Fruit fly (Drosophila melanogaster) whole organism, embryonic: ENCODE results near the gene MED25.

Source experiments
- CG10274 ChIP-seq: fragments of 200-800 bp; sonication (Bioruptor generic); optimal IDR thresholded peaks from 3 replicates; lab custom pipeline; 2017; ENCODE audit warnings: missing biosample characterization, mild to moderate bottlenecking, missing genetic modification characterization
- CG11560 ChIP-seq: fragments of 200-800 bp; sonication (Bioruptor generic); IDR thresholded peaks from 3 replicates; pipeline ENCODE4 v1.3.6; 2022; ENCODE audit warnings: missing biosample characterization, missing genetic modification characterization
- CG12769 ChIP-seq: fragments of 200-800 bp; sonication (Bioruptor generic); optimal IDR thresholded peaks from 2 replicates; lab custom pipeline; 2019; ENCODE audit warnings: missing biosample characterization, mild to moderate bottlenecking, missing genetic modification characterization, moderate library complexity
- CG13123 ChIP-seq: fragments of 200-800 bp; sonication (Bioruptor generic); optimal IDR thresholded peaks from 2 replicates; lab custom pipeline; 2016; ENCODE audit warnings: missing biosample characterization, missing genetic modification characterization
- CG13894 ChIP-seq: fragments of 200-800 bp; sonication (Bioruptor generic); optimal IDR thresholded peaks from 3 replicates; lab custom pipeline; 2018; ENCODE audit warnings: missing biosample characterization, mild to moderate bottlenecking, missing genetic modification characterization, moderate library complexity
- CG15514 ChIP-seq: fragments of 200-800 bp; sonication (Bioruptor generic); optimal IDR thresholded peaks from 3 replicates; lab custom pipeline; 2017; ENCODE audit warnings: missing biosample characterization, missing genetic modification characterization, mild to moderate bottlenecking, moderate library complexity, missing genetic modification reagents
- CG17328 ChIP-seq: fragments of 200-800 bp; sonication (Bioruptor generic); IDR thresholded peaks from 2 replicates; pipeline ENCODE4 v1.3.6; 2022; ENCODE audit warnings: missing biosample characterization, missing genetic modification characterization
- CG3065 ChIP-seq: fragments of 200-800 bp; sonication (Bioruptor generic); optimal IDR thresholded peaks from 2 replicates; lab custom pipeline; 2016; ENCODE audit warnings: missing biosample characterization, missing genetic modification characterization
- CG3163 ChIP-seq: fragments of 200-800 bp; sonication (Bioruptor generic); optimal IDR thresholded peaks from 3 replicates; lab custom pipeline; 2016; ENCODE audit warnings: missing biosample characterization, missing genetic modification characterization
- CG34422 ChIP-seq: fragments of 200-800 bp; sonication (Bioruptor generic); IDR thresholded peaks from 3 replicates; pipeline ENCODE4 v1.3.6; 2022; ENCODE audit warnings: missing biosample characterization, missing genetic modification characterization
- CG43689 ChIP-seq: fragments of 200-800 bp; sonication (Bioruptor generic); IDR thresholded peaks from 2 replicates; pipeline ENCODE4 v1.3.6; 2022; ENCODE audit warnings: missing biosample characterization, missing genetic modification characterization
- CG4424 ChIP-seq: fragments of 200-800 bp; sonication (Bioruptor generic); optimal IDR thresholded peaks from 3 replicates; lab custom pipeline; 2016; ENCODE audit warnings: missing biosample characterization, missing genetic modification characterization
- CG4617 ChIP-seq: fragments of 200-800 bp; sonication (Bioruptor generic); optimal IDR thresholded peaks from 3 replicates; lab custom pipeline; 2016; ENCODE audit warnings: missing biosample characterization, missing genetic modification characterization, borderline replicate concordance
- CG5245 ChIP-seq: fragments of 200-800 bp; sonication (Bioruptor generic); optimal IDR thresholded peaks from 3 replicates; lab custom pipeline; 2016; ENCODE audit warnings: missing biosample characterization, missing genetic modification characterization
- CG7357 ChIP-seq: fragments of 200-800 bp; sonication (Bioruptor generic); IDR thresholded peaks from 3 replicates; pipeline ENCODE4 v1.3.6; 2022; ENCODE audit warnings: missing biosample characterization, missing genetic modification characterization
- CG7786 ChIP-seq: fragments of 200-800 bp; sonication (Bioruptor generic); optimal IDR thresholded peaks from 2 replicates; lab custom pipeline; 2016; ENCODE audit warnings: missing biosample characterization, missing genetic modification characterization
- CG9727 ChIP-seq: fragments of 200-800 bp; sonication (Bioruptor generic); optimal IDR thresholded peaks from 3 replicates; lab custom pipeline; 2017; ENCODE audit warnings: missing biosample characterization, mild to moderate bottlenecking, missing genetic modification characterization
- CTCF ChIP-seq: fragments of 200-800 bp; sonication (Bioruptor generic); optimal IDR thresholded peaks from 2 replicates; lab custom pipeline; 2017; ENCODE audit warnings: missing biosample characterization, mild to moderate bottlenecking, missing genetic modification characterization, moderate library complexity
- CkIIα-i1 ChIP-seq: fragments of 200-800 bp; sonication (Bioruptor generic); IDR thresholded peaks from 2 replicates; pipeline ENCODE4 v1.3.6; 2022; ENCODE audit warnings: missing biosample characterization, missing genetic modification characterization
- Dll ChIP-seq: fragments of 200-800 bp; sonication (Bioruptor generic); IDR thresholded peaks from 4 replicates; pipeline ENCODE4 v1.3.6; 2022; ENCODE audit warnings: missing biosample characterization, missing genetic modification characterization; ENCODE audit not compliant: partially characterized antibody
- Ets65A ChIP-seq: fragments of 200-800 bp; sonication (Bioruptor generic); peaks from one replicate; lab custom pipeline; 2016; ENCODE audit warnings: missing biosample characterization, missing genetic modification characterization
- Fer3 ChIP-seq: fragments of 200-800 bp; sonication (Bioruptor generic); optimal IDR thresholded peaks from 2 replicates; lab custom pipeline; 2018; ENCODE audit warnings: missing biosample characterization, mild to moderate bottlenecking, missing genetic modification characterization, moderate library complexity
- HLH3B ChIP-seq: fragments of 200-800 bp; sonication (Bioruptor generic); IDR thresholded peaks from 2 replicates; pipeline ENCODE4 v1.3.6; 2022; ENCODE audit warnings: missing biosample characterization, missing genetic modification characterization
- HLH4C ChIP-seq: fragments of 200-800 bp; sonication (Bioruptor generic); IDR thresholded peaks from 3 replicates; pipeline ENCODE4 v1.3.6; 2022; ENCODE audit warnings: missing biosample characterization, missing genetic modification characterization; ENCODE audit not compliant: partially characterized antibody
- MESR4 ChIP-seq: fragments of 200-800 bp; sonication (Bioruptor generic); optimal IDR thresholded peaks from 2 replicates; lab custom pipeline; 2018; ENCODE audit warnings: missing biosample characterization, mild to moderate bottlenecking, missing genetic modification characterization, moderate library complexity
- Meics ChIP-seq: fragments of 200-800 bp; sonication (Bioruptor generic); optimal IDR thresholded peaks from 2 replicates; lab custom pipeline; 2017; ENCODE audit warnings: missing biosample characterization, mild to moderate bottlenecking, missing genetic modification characterization
- Mes4 ChIP-seq: fragments of 200-800 bp; sonication (Bioruptor generic); optimal IDR thresholded peaks from 2 replicates; lab custom pipeline; 2016; ENCODE audit warnings: missing biosample characterization, missing genetic modification characterization
- NC2β ChIP-seq: fragments of 200-800 bp; sonication (Bioruptor generic); optimal IDR thresholded peaks from 2 replicates; lab custom pipeline; 2016; ENCODE audit warnings: missing biosample characterization, missing genetic modification characterization
- NFAT ChIP-seq: fragments of 200-800 bp; sonication (Bioruptor generic); IDR thresholded peaks from 2 replicates; pipeline ENCODE4 v1.3.6; 2022; ENCODE audit warnings: missing biosample characterization, missing genetic modification characterization
- Optix ChIP-seq: fragments of 200-800 bp; sonication (Bioruptor generic); IDR thresholded peaks from 3 replicates; pipeline ENCODE4 v1.3.6; 2022; ENCODE audit warnings: missing biosample characterization, missing genetic modification characterization
- Trl ChIP-seq, 3 experiments: fragments of >200 bp in 2 of 3; fragments of 200-800 bp in 1 of 3; sonication (Bioruptor generic) in 1 of 3; optimal IDR thresholded peaks; 2 replicates in 1 of 3; 3 replicates in 2 of 3; lab custom pipeline; 2016 to 2017; ENCODE audit warnings: missing biosample characterization in 1 of 3, missing genetic modification characterization in 1 of 3
- ap ChIP-seq: fragments of 200-800 bp; sonication (Bioruptor generic); IDR thresholded peaks from 2 replicates; pipeline ENCODE4 v1.3.6; 2022; ENCODE audit warnings: missing biosample characterization, missing genetic modification characterization
- cad ChIP-seq: fragments of >200 bp; optimal IDR thresholded peaks from 2 replicates; lab custom pipeline; 2017; ENCODE audit warnings: missing biosample characterization, missing genetic modification characterization
- chn ChIP-seq: fragments of 200-800 bp; sonication (Bioruptor generic); optimal IDR thresholded peaks from 2 replicates; lab custom pipeline; 2016; ENCODE audit warnings: missing biosample characterization, missing genetic modification characterization
- croc ChIP-seq: fragments of 200-800 bp; sonication (Bioruptor generic); conservative IDR thresholded peaks from 3 replicates; pipeline ENCODE4 v1.3.6; 2022; ENCODE audit warnings: missing biosample characterization, missing genetic modification characterization
- dan ChIP-seq: fragments of 200-800 bp; sonication (Bioruptor generic); IDR thresholded peaks from 2 replicates; pipeline ENCODE4 v1.3.6; 2022; ENCODE audit warnings: missing biosample characterization, missing genetic modification characterization
- esg ChIP-seq: fragments of 200-800 bp; sonication (Bioruptor generic); conservative IDR thresholded peaks from 2 replicates; pipeline ENCODE4 v1.3.6; 2022; ENCODE audit warnings: missing biosample characterization, missing genetic modification characterization
- fru ChIP-seq: fragments of >200 bp; optimal IDR thresholded peaks from 2 replicates; lab custom pipeline; 2017
- gsb-n ChIP-seq: fragments of 200-800 bp; sonication (Bioruptor generic); optimal IDR thresholded peaks from 3 replicates; lab custom pipeline; 2018; ENCODE audit warnings: missing biosample characterization, mild to moderate bottlenecking, missing genetic modification characterization
- her ChIP-seq: fragments of 200-800 bp; sonication (Bioruptor generic); optimal IDR thresholded peaks from 2 replicates; lab custom pipeline; 2016; ENCODE audit warnings: missing biosample characterization, missing genetic modification characterization
- knrl ChIP-seq: fragments of 200-800 bp; sonication (Bioruptor generic); IDR thresholded peaks from 3 replicates; pipeline ENCODE4 v1.3.6; 2022; ENCODE audit warnings: missing biosample characterization, missing genetic modification characterization; ENCODE audit not compliant: partially characterized antibody
- luna ChIP-seq: fragments of 200-800 bp; sonication (Bioruptor generic); optimal IDR thresholded peaks from 2 replicates; lab custom pipeline; 2016; ENCODE audit warnings: missing biosample characterization, missing genetic modification characterization
- maf-S ChIP-seq: fragments of 200-800 bp; sonication (Bioruptor generic); optimal IDR thresholded peaks from 2 replicates; lab custom pipeline; 2016; ENCODE audit warnings: missing biosample characterization, missing genetic modification characterization
- nerfin-2 ChIP-seq: fragments of 200-800 bp; sonication (Bioruptor generic); IDR thresholded peaks from 2 replicates; pipeline ENCODE4 v1.3.6; 2022; ENCODE audit warnings: missing biosample characterization, missing genetic modification characterization; ENCODE audit not compliant: partially characterized antibody
- ranshi ChIP-seq: fragments of 200-800 bp; sonication (Bioruptor generic); IDR thresholded peaks from 2 replicates; pipeline ENCODE4 v1.3.6; 2022; ENCODE audit warnings: missing biosample characterization, missing genetic modification characterization
- rib ChIP-seq: fragments of 200-800 bp; sonication (Bioruptor generic); IDR thresholded peaks from 2 replicates; pipeline ENCODE4 v1.3.6; 2022; ENCODE audit warnings: missing biosample characterization, missing genetic modification characterization
- run ChIP-seq: fragments of 200-800 bp; sonication (Bioruptor generic); optimal IDR thresholded peaks from 3 replicates; lab custom pipeline; 2018; ENCODE audit warnings: missing biosample characterization, mild to moderate bottlenecking, missing genetic modification characterization
- sr ChIP-seq: fragments of 200-800 bp; sonication (Bioruptor generic); IDR thresholded peaks from 3 replicates; pipeline ENCODE4 v1.3.6; 2022; ENCODE audit warnings: missing biosample characterization, missing genetic modification characterization
- ssp ChIP-seq: fragments of 200-800 bp; sonication (Bioruptor generic); IDR thresholded peaks from 2 replicates; pipeline ENCODE4 v1.3.6; 2022; ENCODE audit warnings: missing biosample characterization, missing genetic modification characterization
- tin ChIP-seq: fragments of 200-800 bp; sonication (Bioruptor generic); optimal IDR thresholded peaks from 3 replicates; lab custom pipeline; 2016; ENCODE audit warnings: missing biosample characterization, missing genetic modification characterization
- toy ChIP-seq: fragments of 200-800 bp; sonication (Bioruptor generic); IDR thresholded peaks from 2 replicates; pipeline ENCODE4 v1.3.6; 2022; ENCODE audit warnings: missing biosample characterization, missing genetic modification characterization

MED25 gene

DNA sequence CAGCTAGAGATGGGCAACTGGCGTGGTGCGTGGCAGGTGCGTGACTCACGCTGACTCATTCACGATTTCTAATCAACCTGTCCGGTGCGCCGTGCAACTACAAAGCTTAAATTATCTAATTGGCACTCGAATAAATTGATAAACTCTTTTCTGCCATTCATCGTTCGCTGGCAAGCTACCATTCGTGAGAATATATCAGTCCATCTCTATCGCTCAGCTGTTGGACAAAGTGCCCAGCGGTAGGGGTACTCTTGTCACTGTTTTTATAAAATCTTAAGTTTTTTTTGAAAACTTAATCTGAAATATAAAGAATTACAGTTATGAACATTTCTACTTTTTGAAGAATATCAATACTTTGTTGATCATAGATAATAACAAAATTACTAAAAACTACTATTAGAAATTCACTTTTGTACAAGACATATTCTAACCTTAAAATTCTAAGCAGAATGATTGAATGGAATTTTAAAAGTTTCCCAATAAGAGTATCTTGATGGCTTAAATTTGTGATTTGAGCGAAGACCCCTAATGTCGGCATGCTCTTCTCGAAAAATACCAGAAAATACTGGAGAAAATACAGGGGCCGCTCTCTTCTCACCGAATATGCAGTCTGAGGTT, 12.5 kb downstream of the MED25 start, which contains the start of the genes PIG-L and psidin (continued):
- TF ChIP-seq CG13894 (no peak), esg (GFP tag; lab: Robert Waterston, UW) (peak; percentile 67), knrl (GFP tag; lab: Robert Waterston, UW) (peak; percentile 97), CG10274 (peak; percentile 27), chn (GFP tag; lab: Kevin White, UChicago) (peak; percentile 84), maf-S (peak; percentile 50), nerfin-2 (GFP tag; lab: Robert Waterston, UW) (peak; percentile 91), Trl (optimal IDR thresholded peaks at IDR 0.05; lab: Kevin White, UChicago) (peak in 1 of 2 experiments; percentile 14), Trl (GFP tag; optimal IDR thresholded peaks at IDR 0.05; lab: Kevin White, UChicago) (peak; percentile 71), luna (peak; percentile 62), CG3065 (peak; percentile 17), Fer3 (peak; percentile 59), ranshi (GFP tag; lab: Robert Waterston, UW) (peak; percentile 46; the same call in 1 of the 2 replicates), tin (GFP tag; lab: Kevin White, UChicago) (peak; percentile 73), ap (GFP tag; lab: Robert Waterston, UW) (no peak), CG4424 (GFP tag; lab: Kevin White, UChicago) (peak; percentile 96), CG43689 (no peak), dan (GFP tag; lab: Robert Waterston, UW) (no peak), CG7357 (peak; percentile 61; the same call in 2 of the 3 replicates), CG13123 (GFP tag; lab: Kevin White, UChicago) (peak; percentile 63), ssp (peak; percentile 71), Mes4 (GFP tag; lab: Kevin White, UChicago) (peak; percentile 72), CG4617 (GFP tag; lab: Kevin White, UChicago) (peak; percentile 61), NC2β (GFP tag; lab: Kevin White, UChicago) (peak; percentile 80), Optix (GFP tag; lab: Robert Waterston, UW) (peak; percentile 38; the same call in 1 of the 3 replicates), toy (0 out of 2 replicates have a peak, but pooled peaks have one; percentile 37), fru (lab: Kevin White, UChicago) (no peak), NFAT (GFP tag; lab: Robert Waterston, UW) (peak; percentile 60), CG34422 (GFP tag; lab: Robert Waterston, UW) (peak; percentile 79), Ets65A (GFP tag; lab: Kevin White, UChicago) (peak; percentile 98), CG9727 (GFP tag; lab: Kevin White, UChicago) (peak; percentile 82), Dll (GFP tag; lab: Robert Waterston, UW) (peak; percentile 98), CG3163 (GFP tag; lab: Kevin White, UChicago) (peak; percentile 15), gsb-n (tag; lab: Kevin White, UChicago) (no peak), HLH3B (GFP tag; lab: Robert Waterston, UW) (peak; percentile 71), rib (GFP tag; lab: Robert Waterston, UW) (no peak), CG12769 (tag; lab: Kevin White, UChicago) (no peak), croc (peak; percentile 52; the same call in 1 of the 3 replicates), HLH4C (GFP tag; lab: Robert Waterston, UW) (peak; percentile 91), cad (GFP tag; lab: Kevin White, UChicago) (no peak), CG11560 (tag; lab: Robert Waterston, UW) (peak; percentile 79), CG7786 (GFP tag; lab: Kevin White, UChicago) (peak; percentile 75), her (GFP tag; lab: Kevin White, UChicago) (peak; percentile 60), CkIIα-i1 (GFP tag; lab: Robert Waterston, UW) (no peak), CG5245 (GFP tag; lab: Kevin White, UChicago) (peak; percentile 41), run (tag; lab: Kevin White, UChicago) (peak; percentile 56), CG15514 (GFP tag; lab: Kevin White, UChicago) (peak; percentile 29), sr (GFP tag; lab: Robert Waterston, UW) (0 out of 3 replicates have a peak, but pooled peaks have one; percentile 5), Meics (GFP tag; lab: Kevin White, UChicago) (peak; percentile 75), CTCF (GFP tag; lab: Kevin White, UChicago) (no peak), CG17328 (GFP tag; lab: Robert Waterston, UW) (peak; percentile 49), MESR4 (no peak)
